Worm (Caenorhabditis elegans) whole organism, midembryonic: ENCODE results near the gene fbxa-31.

Experiments used
- T22C8.4 ChIP-seq: fragments of 200-800 bp; sonication (Bioruptor generic); IDR thresholded peaks from 2 replicates; pipeline ENCODE4 v1.3.6; 2022; ENCODE audit warnings: missing genetic modification characterization, missing compliant biosample characterization
- cog-1 ChIP-seq: sonication (generic microtip); optimal IDR thresholded peaks from 2 replicates; lab custom pipeline; 2016; ENCODE audit warnings: missing genetic modification characterization, missing compliant biosample characterization
- flt-1 ChIP-seq: fragments of 200-800 bp; sonication (Bioruptor generic); IDR thresholded peaks from 2 replicates; pipeline ENCODE4 v1.3.6; 2022; ENCODE audit warnings: missing genetic modification characterization, missing compliant biosample characterization
- klf-2 ChIP-seq: fragments of 200-800 bp; sonication (Bioruptor generic); conservative IDR thresholded peaks from 2 replicates; pipeline ENCODE4 v1.3.6; 2022; ENCODE audit warnings: missing genetic modification reagents, missing genetic modification characterization, missing compliant biosample characterization
- med-1 ChIP-seq: sonication (generic microtip); optimal IDR thresholded peaks from 2 replicates; lab custom pipeline; 2017; ENCODE audit warnings: missing genetic modification characterization, mild to moderate bottlenecking, missing compliant biosample characterization, antibody characterized with exemption, missing genetic modification reagents; ENCODE audit not compliant: insufficient read depth
- ref-1 ChIP-seq: fragments of 200-800 bp; sonication (Bioruptor generic); conservative IDR thresholded peaks from 2 replicates; pipeline ENCODE4 v1.3.6; 2022; ENCODE audit warnings: missing genetic modification reagents, missing genetic modification characterization, missing compliant biosample characterization
- tab-1 ChIP-seq: fragments of 200-800 bp; sonication (Bioruptor generic); IDR thresholded peaks from 2 replicates; pipeline ENCODE4 v1.3.6; 2022; ENCODE audit warnings: missing genetic modification characterization, missing compliant biosample characterization
- ztf-23 ChIP-seq: fragments of 200-800 bp; sonication (Bioruptor generic); IDR thresholded peaks from 2 replicates; pipeline ENCODE4 v1.3.6; 2022; ENCODE audit warnings: missing genetic modification reagents, missing genetic modification characterization, missing compliant biosample characterization
- ztf-29 ChIP-seq: fragments of 200-800 bp; sonication (Bioruptor generic); IDR thresholded peaks from 2 replicates; pipeline ENCODE4 v1.3.6; 2022; ENCODE audit warnings: missing genetic modification reagents, missing genetic modification characterization, missing compliant biosample characterization

fbxa-31 gene

DNA sequence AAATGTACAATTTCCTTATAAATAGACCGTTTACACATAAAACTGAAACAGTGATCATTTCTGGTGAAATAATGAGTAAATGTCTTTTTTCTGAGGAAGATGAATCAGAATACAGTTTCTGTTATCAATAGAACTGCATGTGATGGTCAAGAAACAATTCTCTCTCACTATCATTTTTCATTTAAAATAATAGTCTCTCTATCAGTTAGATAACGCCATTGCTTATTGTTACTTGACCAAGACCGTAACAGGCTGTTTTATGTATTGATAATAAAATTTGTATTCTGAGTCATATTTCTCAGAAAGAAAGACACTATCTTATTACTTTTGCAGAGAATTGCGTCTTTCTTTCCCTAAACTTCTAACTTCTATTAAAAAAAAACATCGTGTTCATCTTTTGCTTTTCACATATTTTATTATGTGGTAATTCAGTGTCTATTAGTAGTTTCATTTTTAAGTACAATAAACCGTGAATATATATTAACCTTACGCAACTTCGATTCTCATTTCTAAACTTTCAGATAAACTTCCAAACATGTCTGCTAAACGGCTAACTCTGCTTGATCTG, 24.0 kb upstream of the fbxa-31 start, which contains the start of gene fbxa-35:
Gene fbxa-35, plus strand, starts transcription at position 518 of the 568 bp plus-strand sequence.
- TF ChIP-seq ztf-29 (GFP tag; lab: Robert Waterston, UW), result no peak
- no peak for TF ChIP-seq med-1 (GFP tag; lab: Kevin White, UChicago)
- no peak for TF ChIP-seq ztf-23 (GFP tag; lab: Robert Waterston, UW)
- no peak for TF ChIP-seq cog-1 (tag; lab: Kevin White, UChicago)
- no peak for TF ChIP-seq ref-1
- TF ChIP-seq tab-1, result no peak
- TF ChIP-seq T22C8.4 (GFP tag; lab: Robert Waterston, UW), result no peak
- no peak for TF ChIP-seq klf-2 (GFP tag; lab: Robert Waterston, UW)

DNA sequence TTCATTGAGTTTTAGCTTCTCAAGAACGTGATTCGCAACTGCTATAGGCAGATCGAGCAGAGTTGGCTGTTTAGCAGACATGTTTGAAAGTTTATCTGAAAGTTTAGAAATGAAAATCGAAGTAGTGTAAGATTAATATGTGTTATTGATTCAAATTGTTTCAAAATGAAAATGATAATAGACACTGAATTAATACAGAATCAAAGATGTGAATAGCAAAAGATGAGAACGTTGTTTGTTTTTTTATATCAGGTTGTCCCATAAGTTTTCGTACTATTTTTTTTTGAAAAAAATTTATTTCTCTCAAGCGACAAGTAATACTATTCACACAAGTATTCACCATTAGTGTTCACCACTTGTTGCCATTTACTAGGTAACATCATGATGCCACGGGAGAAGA, 21.9 kb upstream of the fbxa-31 start, which contains the start of gene fbxa-36:
Gene fbxa-36, minus strand, starts transcription at position 101 of the 400 bp plus-strand sequence.
- TF ChIP-seq ztf-23 (GFP tag; lab: Robert Waterston, UW), result no peak
- TF ChIP-seq ref-1, result no peak
- TF ChIP-seq cog-1 (tag; lab: Kevin White, UChicago), result no peak
- no peak for TF ChIP-seq flt-1 (GFP tag; lab: Robert Waterston, UW)
- TF ChIP-seq T22C8.4 (GFP tag; lab: Robert Waterston, UW), result no peak
- TF ChIP-seq med-1 (GFP tag; lab: Kevin White, UChicago), result no peak
- TF ChIP-seq ztf-29 (GFP tag; lab: Robert Waterston, UW), result no peak
- no peak for TF ChIP-seq klf-2 (GFP tag; lab: Robert Waterston, UW)
- TF ChIP-seq tab-1, result no peak

DNA sequence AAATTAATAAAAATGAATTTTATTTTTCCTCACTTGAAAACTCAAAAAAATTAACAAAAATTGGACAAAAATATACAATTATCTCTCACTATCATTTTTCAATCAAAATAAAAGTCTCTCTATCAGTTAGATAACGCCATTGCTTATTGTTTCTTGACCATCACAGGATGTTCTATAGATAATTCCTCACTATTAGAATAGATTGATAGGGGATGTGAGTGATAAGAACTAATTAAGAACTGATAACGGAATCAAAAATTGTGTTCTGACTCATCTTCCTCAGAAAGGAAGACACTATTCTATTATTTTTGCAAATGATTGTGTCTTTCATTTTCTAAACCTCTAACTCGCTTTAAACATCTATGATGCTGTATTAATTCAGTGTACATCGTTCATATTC, 17.9 kb upstream of the fbxa-31 start:
- TF ChIP-seq flt-1 (GFP tag; lab: Robert Waterston, UW) (no peak), med-1 (GFP tag; lab: Kevin White, UChicago) (no peak), tab-1 (no peak), cog-1 (tag; lab: Kevin White, UChicago) (no peak), ztf-29 (GFP tag; lab: Robert Waterston, UW) (no peak), ref-1 (no peak), klf-2 (GFP tag; lab: Robert Waterston, UW) (no peak)

DNA sequence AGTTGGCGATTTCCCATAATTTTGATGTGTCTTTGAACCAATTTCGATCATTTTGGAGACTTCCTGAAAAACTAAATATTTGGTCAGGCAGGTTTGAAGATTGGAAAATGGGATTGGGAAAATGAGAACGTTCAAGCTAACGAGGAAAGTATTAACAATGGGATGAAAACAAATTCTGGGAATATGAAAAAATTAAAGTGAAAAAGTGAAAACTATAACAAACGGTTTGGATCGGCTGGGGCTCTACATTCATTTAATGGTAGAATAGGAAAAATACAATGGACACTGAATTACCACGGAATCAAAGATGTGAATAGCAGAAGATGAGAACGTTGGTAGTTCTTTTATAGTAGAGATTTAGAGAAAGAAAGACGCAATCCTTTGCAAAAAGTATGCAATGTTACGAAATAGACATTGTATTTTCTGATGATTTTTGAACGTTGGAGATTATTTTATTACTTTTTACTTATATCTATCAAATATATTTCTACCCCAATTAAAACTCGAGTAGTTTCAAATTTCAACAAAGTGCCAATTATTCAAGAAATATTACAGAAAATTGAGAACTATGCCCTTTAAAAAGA, 17.3 kb upstream of the fbxa-31 start, which contains the start of gene fbxa-50:
Gene fbxa-50, minus strand, starts transcription at position 51 of the 584 bp plus-strand sequence.
- TF ChIP-seq ztf-29 (GFP tag; lab: Robert Waterston, UW) (no peak), med-1 (GFP tag; lab: Kevin White, UChicago) (no peak), tab-1 (no peak), ztf-23 (GFP tag; lab: Robert Waterston, UW) (no peak), ref-1 (no peak), T22C8.4 (GFP tag; lab: Robert Waterston, UW) (no peak), flt-1 (GFP tag; lab: Robert Waterston, UW) (no peak), cog-1 (tag; lab: Kevin White, UChicago) (no peak)

DNA sequence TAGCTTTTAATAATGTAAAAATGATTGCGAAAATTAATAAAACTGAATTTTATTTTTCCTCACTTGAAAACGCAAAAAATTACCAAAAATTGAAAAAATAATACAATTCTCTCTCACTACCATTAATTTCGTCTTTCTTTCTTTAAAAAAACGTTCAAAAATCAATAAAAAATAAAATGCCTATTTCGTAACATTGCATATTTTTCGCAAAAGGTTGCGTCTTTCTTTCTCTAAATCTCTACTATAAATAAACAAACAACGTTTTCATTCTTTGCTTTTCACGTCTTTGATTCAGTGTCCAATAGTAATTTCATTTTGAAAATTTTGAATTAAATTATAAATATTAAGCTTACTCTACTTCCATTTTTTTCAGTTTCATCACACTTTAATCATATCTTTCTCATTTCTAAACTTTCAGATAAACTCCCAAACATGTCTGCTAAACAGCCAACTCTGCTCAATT, 13.4 kb upstream of the fbxa-31 start, which contains the start of gene fbxa-37:
Gene fbxa-37, plus strand, starts transcription at position 413 of the 463 bp plus-strand sequence.
- TF ChIP-seq tab-1, result no peak
- TF ChIP-seq ztf-29 (GFP tag; lab: Robert Waterston, UW), result no peak
- no peak for TF ChIP-seq flt-1 (GFP tag; lab: Robert Waterston, UW)
- TF ChIP-seq med-1 (GFP tag; lab: Kevin White, UChicago), result no peak
- TF ChIP-seq T22C8.4 (GFP tag; lab: Robert Waterston, UW), result no peak
- no peak for TF ChIP-seq ztf-23 (GFP tag; lab: Robert Waterston, UW)
- no peak for TF ChIP-seq cog-1 (tag; lab: Kevin White, UChicago)
- TF ChIP-seq klf-2 (GFP tag; lab: Robert Waterston, UW), result no peak
- no peak for TF ChIP-seq ref-1

DNA sequence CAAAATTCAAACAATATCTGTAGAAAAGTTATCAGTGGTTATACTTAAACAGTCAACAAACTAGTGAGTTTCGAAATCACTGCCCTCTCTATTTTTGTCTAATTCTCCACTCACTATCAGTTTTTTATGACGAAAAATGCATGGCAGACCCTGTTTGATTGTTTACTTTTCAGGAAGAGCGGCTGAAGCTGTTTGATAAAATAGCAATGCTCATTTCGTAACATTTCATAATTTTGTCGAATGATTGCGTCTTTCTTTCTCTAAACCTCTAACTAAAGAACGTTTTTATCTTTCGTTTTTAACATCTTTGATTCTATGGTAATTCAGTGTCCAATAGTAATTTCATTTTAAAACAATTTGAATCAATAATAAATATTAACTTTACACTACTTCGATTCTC, 8.0 kb upstream of the fbxa-31 start:
- TF ChIP-seq T22C8.4 (GFP tag; lab: Robert Waterston, UW) (no peak), flt-1 (GFP tag; lab: Robert Waterston, UW) (no peak), tab-1 (no peak), klf-2 (GFP tag; lab: Robert Waterston, UW) (no peak), ztf-23 (GFP tag; lab: Robert Waterston, UW) (no peak), ref-1 (no peak), med-1 (GFP tag; lab: Kevin White, UChicago) (no peak), cog-1 (tag; lab: Kevin White, UChicago) (no peak), ztf-29 (GFP tag; lab: Robert Waterston, UW) (no peak)

DNA sequence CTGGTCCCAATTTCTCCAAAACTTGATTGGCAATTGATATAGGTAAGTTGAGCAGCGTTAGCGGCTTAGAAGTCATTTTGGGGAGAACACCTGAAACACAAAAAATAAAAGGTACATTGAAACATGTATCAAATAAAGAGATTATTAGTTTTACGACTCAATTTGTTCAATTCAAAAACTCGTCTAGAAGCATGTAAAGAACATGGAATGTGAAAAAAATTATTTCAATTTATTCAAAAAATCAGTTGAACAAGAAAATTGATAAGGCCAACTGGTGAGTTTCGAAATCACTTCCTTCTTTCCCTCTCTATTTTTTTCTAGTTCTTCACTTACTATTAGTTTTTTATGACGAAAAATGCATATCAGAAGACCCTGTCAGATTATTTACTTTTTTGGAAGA, 4.3 kb upstream of the fbxa-31 start, which contains the start of gene fbxa-30:
Gene fbxa-30, minus strand, starts transcription at position 101 of the 400 bp plus-strand sequence.
- TF ChIP-seq T22C8.4 (GFP tag; lab: Robert Waterston, UW), result no peak

DNA sequence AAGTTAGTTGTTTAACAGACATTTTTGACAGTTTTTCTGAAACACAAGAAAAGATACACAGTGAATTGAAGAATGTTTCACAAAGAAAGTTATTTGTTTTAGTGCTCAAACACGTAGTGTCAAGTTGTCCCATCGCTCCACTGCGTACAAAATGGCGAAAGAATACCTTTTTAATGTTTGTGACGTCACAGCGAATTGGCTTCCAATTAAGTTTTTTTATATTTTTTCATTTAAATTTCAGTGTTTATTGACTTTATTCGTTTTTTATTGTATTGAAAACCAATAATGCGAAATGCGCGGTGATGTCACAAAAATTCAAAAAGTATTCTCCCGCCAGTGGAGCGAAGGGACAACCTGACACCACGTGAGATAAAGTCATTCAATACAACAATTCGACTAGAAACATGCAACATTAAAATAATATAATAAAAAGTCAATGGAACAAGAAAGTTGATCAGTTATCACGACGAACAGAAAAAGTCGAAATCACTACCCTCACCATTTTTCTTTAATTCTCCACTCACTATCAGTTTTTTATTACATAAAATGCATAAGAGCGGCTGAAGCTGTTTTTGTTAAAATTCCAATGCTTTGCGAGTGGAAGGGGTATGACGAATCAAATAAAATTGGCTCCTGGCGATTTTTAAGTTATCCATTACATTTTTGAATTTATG, 2.6 kb upstream of the fbxa-31 start, which contains the start of gene fbxa-29:
Gene fbxa-29, minus strand, starts transcription at position 51 of the 674 bp plus-strand sequence.
- no peak for TF ChIP-seq med-1 (GFP tag; lab: Kevin White, UChicago)
- TF ChIP-seq T22C8.4 (GFP tag; lab: Robert Waterston, UW), result no peak
- TF ChIP-seq cog-1 (tag; lab: Kevin White, UChicago), result no peak
- no peak for TF ChIP-seq ztf-23 (GFP tag; lab: Robert Waterston, UW)
- no peak for TF ChIP-seq tab-1

DNA sequence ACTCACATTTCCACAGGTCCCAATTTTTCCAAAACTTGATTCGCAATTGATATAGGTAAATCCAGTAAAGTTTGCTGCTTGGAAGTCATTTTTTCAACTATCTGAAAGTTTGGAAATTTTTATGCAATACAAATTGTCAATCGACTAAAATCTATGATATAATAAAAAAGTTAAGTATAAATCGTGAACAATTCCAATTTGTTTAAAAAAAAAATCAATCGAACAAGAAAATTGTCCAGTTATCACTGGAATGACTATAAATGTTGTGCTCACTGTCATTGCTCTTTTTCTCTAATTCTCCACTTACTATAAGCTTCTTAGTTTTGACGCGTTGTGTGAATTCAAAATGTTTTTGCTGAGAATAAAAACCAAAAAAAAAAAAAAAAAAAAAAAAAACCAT, 2.1 kb downstream of the fbxa-31 start, which contains the start of gene fbxa-32:
Gene fbxa-32, minus strand, starts transcription at position 101 of the 400 bp plus-strand sequence.
- TF ChIP-seq cog-1 (tag; lab: Kevin White, UChicago) (no peak), med-1 (GFP tag; lab: Kevin White, UChicago) (no peak), klf-2 (GFP tag; lab: Robert Waterston, UW) (no peak), tab-1 (no peak), flt-1 (GFP tag; lab: Robert Waterston, UW) (no peak)
